Worm (Caenorhabditis elegans) whole organism, young adult: ENCODE results near the gene srz-61.
"Not testable (repeated sequence)": the region's sequence is repeated elsewhere in the genome, so short reads cannot be mapped to it uniquely, and the experiment has no call there.

Experiments
- B0261.1 ChIP-seq: sonication (generic microtip); optimal IDR thresholded peaks from 2 replicates; lab custom pipeline; 2016; ENCODE audit warnings: mild to moderate bottlenecking, missing genetic modification characterization, moderate library complexity, missing compliant biosample characterization
- C06A6.2 ChIP-seq: fragments of 200-800 bp; sonication (Bioruptor generic); conservative IDR thresholded peaks from 2 replicates; pipeline ENCODE4 v1.3.6; 2022; ENCODE audit warnings: missing genetic modification characterization, missing compliant biosample characterization
- C17E4.6 ChIP-seq: fragments of 200-800 bp; sonication (Bioruptor generic); IDR thresholded peaks from 2 replicates; pipeline ENCODE4 v1.3.6; 2022; ENCODE audit warnings: missing genetic modification reagents, missing genetic modification characterization, missing compliant biosample characterization
- D2030.7 ChIP-seq: fragments of 200-800 bp; sonication (Bioruptor generic); IDR thresholded peaks from 2 replicates; pipeline ENCODE4 v1.3.6; 2022; ENCODE audit warnings: missing genetic modification reagents, missing genetic modification characterization, missing compliant biosample characterization
- F37B4.10 ChIP-seq: fragments of 200-800 bp; sonication (Bioruptor generic); IDR thresholded peaks from 2 replicates; pipeline ENCODE4 v1.3.6; 2022; ENCODE audit warnings: missing genetic modification characterization, missing compliant biosample characterization
- F49E8.2 ChIP-seq: sonication (generic microtip); optimal IDR thresholded peaks from 3 replicates; lab custom pipeline; 2017; ENCODE audit warnings: missing genetic modification characterization, mild to moderate bottlenecking, missing compliant biosample characterization, antibody characterized with exemption, moderate library complexity; ENCODE audit not compliant: insufficient read depth
- F55B11.4 ChIP-seq: sonication (generic microtip); optimal IDR thresholded peaks from 2 replicates; lab custom pipeline; 2016; ENCODE audit warnings: missing compliant biosample characterization, missing genetic modification characterization, borderline replicate concordance; ENCODE audit not compliant: insufficient read depth
- F57A8.1 ChIP-seq: fragments of 200-800 bp; sonication (Bioruptor generic); optimal IDR thresholded peaks from 2 replicates; lab custom pipeline; 2018; ENCODE audit warnings: mild to moderate bottlenecking, missing genetic modification characterization, moderate library complexity, missing compliant biosample characterization
- K11D2.4 ChIP-seq: fragments of 200-800 bp; sonication (Bioruptor generic); IDR thresholded peaks from 2 replicates; pipeline ENCODE4 v1.3.6; 2022; ENCODE audit warnings: missing genetic modification reagents, missing genetic modification characterization, missing compliant biosample characterization
- Y56A3A.18 ChIP-seq: fragments of 200-800 bp; sonication (Bioruptor generic); IDR thresholded peaks from 2 replicates; pipeline ENCODE4 v1.3.6; 2022; ENCODE audit warnings: missing genetic modification reagents, missing genetic modification characterization, missing compliant biosample characterization
- ama-1 ChIP-seq, 3 experiments: fragments of 150-350 bp in 1 of 3; sonication (generic microtip) in 2 of 3; optimal IDR thresholded peaks; 2 replicates each; lab custom pipeline; 2014 to 2018; ENCODE audit warnings: missing biosample characterization in 2 of 3, missing genetic modification characterization in 2 of 3, missing genetic modification reagents in 2 of 3
- aptf-3 ChIP-seq: fragments of 200-800 bp; sonication (Bioruptor generic); IDR thresholded peaks from 2 replicates; pipeline ENCODE4 v1.3.6; 2022; ENCODE audit warnings: missing genetic modification characterization, missing compliant biosample characterization
- attf-6 ChIP-seq: fragments of 200-800 bp; sonication (Bioruptor generic); IDR thresholded peaks from 2 replicates; pipeline ENCODE4 v1.3.6; 2022; ENCODE audit warnings: missing genetic modification reagents, missing genetic modification characterization, missing compliant biosample characterization
- ceh-79 ChIP-seq: sonication (generic microtip); optimal IDR thresholded peaks from 2 replicates; lab custom pipeline; 2017; ENCODE audit warnings: mild to moderate bottlenecking, missing genetic modification characterization, missing compliant biosample characterization
- ceh-91 ChIP-seq: fragments of 200-800 bp; sonication (Bioruptor generic); IDR thresholded peaks from 2 replicates; pipeline ENCODE4 v1.3.6; 2022; ENCODE audit warnings: missing genetic modification reagents, missing genetic modification characterization, missing compliant biosample characterization
- efl-1 ChIP-seq: fragments of 150-350 bp; optimal IDR thresholded peaks from 2 replicates; lab custom pipeline; 2014; ENCODE audit warnings: missing biosample characterization, missing genetic modification reagents, missing genetic modification characterization
- egrh-3 ChIP-seq: fragments of 200-800 bp; sonication (Bioruptor generic); IDR thresholded peaks from 2 replicates; pipeline ENCODE4 v1.3.6; 2022; ENCODE audit warnings: missing genetic modification reagents, missing genetic modification characterization, missing compliant biosample characterization
- him-1 ChIP-seq: sonication (generic microtip); optimal IDR thresholded peaks from 2 replicates; lab custom pipeline; 2016; ENCODE audit warnings: missing genotype, missing genetic modification reagents, missing genetic modification characterization, missing compliant biosample characterization
- hmg-1.2 ChIP-seq: fragments of 200-800 bp; sonication (Bioruptor generic); IDR thresholded peaks from 2 replicates; pipeline ENCODE4 v1.3.6; 2022; ENCODE audit warnings: missing genetic modification reagents, missing genetic modification characterization, missing compliant biosample characterization
- lin-26 ChIP-seq: fragments of 200-800 bp; sonication (Bioruptor generic); IDR thresholded peaks from 2 replicates; pipeline ENCODE4 v1.3.6; 2022; ENCODE audit warnings: missing genetic modification reagents, missing genetic modification characterization, missing compliant biosample characterization
- lin-40 ChIP-seq: sonication (generic microtip); optimal IDR thresholded peaks from 2 replicates; lab custom pipeline; 2016; ENCODE audit warnings: missing genetic modification characterization, mild to moderate bottlenecking, missing compliant biosample characterization, missing genotype, missing genetic modification reagents
- lir-1 ChIP-seq: fragments of 200-800 bp; sonication (Bioruptor generic); conservative IDR thresholded peaks from 2 replicates; pipeline ENCODE4 v1.3.6; 2022; ENCODE audit warnings: missing genetic modification reagents, missing genetic modification characterization, missing compliant biosample characterization
- mes-4 ChIP-seq: sonication (generic microtip); optimal IDR thresholded peaks from 2 replicates; lab custom pipeline; 2016; ENCODE audit warnings: missing genotype, missing genetic modification characterization, missing compliant biosample characterization
- nfyb-1 ChIP-seq: fragments of 200-800 bp; sonication (Bioruptor generic); IDR thresholded peaks from 2 replicates; pipeline ENCODE4 v1.3.6; 2022; ENCODE audit warnings: missing genetic modification reagents, missing genetic modification characterization, missing compliant biosample characterization
- nhr-120 ChIP-seq: fragments of 200-800 bp; sonication (Bioruptor generic); IDR thresholded peaks from 2 replicates; pipeline ENCODE4 v1.3.6; 2022; ENCODE audit warnings: missing genetic modification characterization, missing compliant biosample characterization
- rec-8 ChIP-seq, 2 experiments: sonication (generic microtip); optimal IDR thresholded peaks; 2 replicates each; lab custom pipeline; 2016; ENCODE audit warnings: mild to moderate bottlenecking in 2 of 2, missing genetic modification characterization in 2 of 2, missing genetic modification reagents in 2 of 2, missing genotype in 2 of 2, missing biosample characterization in 1 of 2, missing compliant biosample characterization in 1 of 2, moderate library complexity in 1 of 2
- sdz-38 ChIP-seq: sonication (generic microtip); optimal IDR thresholded peaks from 2 replicates; lab custom pipeline; 2016; ENCODE audit warnings: missing genotype, missing genetic modification characterization, missing compliant biosample characterization
- snpc-4 ChIP-seq, 5 experiments: fragments of 150-350 bp in 1 of 5; sonication (generic microtip) in 4 of 5; optimal IDR thresholded peaks; 2 replicates each; lab custom pipeline; 2014 to 2018; ENCODE audit warnings: missing genetic modification characterization in 5 of 5, missing biosample characterization in 3 of 5, antibody characterized with exemption in 2 of 5, mild to moderate bottlenecking in 2 of 5, missing compliant biosample characterization in 2 of 5, missing genotype in 2 of 5, moderate library complexity in 2 of 5, missing genetic modification reagents in 1 of 5
- sptf-2 ChIP-seq: fragments of 200-800 bp; sonication (Bioruptor generic); optimal IDR thresholded peaks from 2 replicates; lab custom pipeline; 2018; ENCODE audit warnings: mild to moderate bottlenecking, missing genetic modification characterization, missing compliant biosample characterization
- unc-130 ChIP-seq: sonication (generic microtip); optimal IDR thresholded peaks from 2 replicates; lab custom pipeline; 2016; ENCODE audit warnings: missing genetic modification reagents, missing genetic modification characterization, missing compliant biosample characterization
- xnd-1 ChIP-seq: sonication (generic microtip); optimal IDR thresholded peaks from 2 replicates; lab custom pipeline; 2016; ENCODE audit warnings: missing genotype, missing genetic modification reagents, missing genetic modification characterization, missing compliant biosample characterization
- ztf-28 ChIP-seq: fragments of 200-800 bp; sonication (Bioruptor generic); IDR thresholded peaks from 2 replicates; pipeline ENCODE4 v1.3.6; 2022; ENCODE audit warnings: missing genetic modification reagents, missing genetic modification characterization, missing compliant biosample characterization

The srz-61 gene

DNA sequence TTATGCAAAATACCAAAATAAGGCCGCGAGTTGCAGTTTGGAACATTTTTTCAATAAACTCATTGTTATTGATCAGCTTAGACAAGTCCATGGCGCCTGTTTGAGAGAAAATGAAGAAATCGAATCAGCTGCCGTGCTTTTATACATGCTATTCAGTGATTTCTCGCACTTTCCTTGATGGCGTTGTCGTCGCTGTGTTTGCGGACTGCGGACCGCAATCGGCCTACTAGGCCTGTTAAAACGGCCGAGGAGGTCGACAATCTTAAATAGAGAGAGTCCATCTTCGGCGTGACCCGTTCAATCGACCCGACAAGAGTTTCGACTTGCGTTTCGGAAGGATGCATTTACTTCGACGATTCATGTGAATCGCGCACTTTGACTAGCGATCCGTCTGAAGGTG lies 30.2 kb upstream of the srz-61 start, which contains the start of gene srz-75:
Gene srz-75 (minus strand): TSS at position 101 of the 400 bp plus-strand sequence.
- TF ChIP-seq F37B4.10 (GFP tag; lab: Robert Waterston, UW) (no peak), him-1 (tag; lab: Kevin White, UChicago) (no peak), ceh-79 (tag; lab: Kevin White, UChicago) (no peak), efl-1 (no peak), F49E8.2 (tag; lab: Kevin White, UChicago) (no peak), lin-40 (tag; lab: Kevin White, UChicago) (no peak)

DNA sequence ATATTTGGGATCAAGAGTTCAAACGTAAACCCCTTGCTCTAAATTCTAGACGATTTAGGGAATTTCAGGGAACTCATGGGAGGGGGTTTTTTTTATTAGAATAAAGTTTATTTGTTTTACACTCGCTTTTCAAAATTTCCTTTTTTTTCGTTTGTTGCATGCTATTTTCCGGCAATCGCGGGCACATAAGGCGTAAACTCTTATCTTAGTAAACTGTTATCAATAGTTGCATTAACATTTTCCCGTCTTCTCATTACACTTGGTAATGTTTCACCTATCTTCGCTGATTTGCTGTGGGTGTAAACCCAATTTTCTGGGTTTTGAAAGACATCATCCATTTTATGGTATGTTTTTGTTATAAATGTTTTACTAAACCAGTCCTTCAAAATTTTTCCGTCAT lies 27.1 kb upstream of the srz-61 start:
- TF ChIP-seq efl-1 (no peak), unc-130 (GFP tag; lab: Kevin White, UChicago) (no peak), C06A6.2 (GFP tag; lab: Robert Waterston, UW) (no peak), Y56A3A.18 (GFP tag; lab: Robert Waterston, UW) (no peak), B0261.1 (tag; lab: Kevin White, UChicago) (no peak), nfyb-1 (GFP tag; lab: Robert Waterston, UW) (no peak), K11D2.4 (GFP tag; lab: Robert Waterston, UW) (no peak)

DNA sequence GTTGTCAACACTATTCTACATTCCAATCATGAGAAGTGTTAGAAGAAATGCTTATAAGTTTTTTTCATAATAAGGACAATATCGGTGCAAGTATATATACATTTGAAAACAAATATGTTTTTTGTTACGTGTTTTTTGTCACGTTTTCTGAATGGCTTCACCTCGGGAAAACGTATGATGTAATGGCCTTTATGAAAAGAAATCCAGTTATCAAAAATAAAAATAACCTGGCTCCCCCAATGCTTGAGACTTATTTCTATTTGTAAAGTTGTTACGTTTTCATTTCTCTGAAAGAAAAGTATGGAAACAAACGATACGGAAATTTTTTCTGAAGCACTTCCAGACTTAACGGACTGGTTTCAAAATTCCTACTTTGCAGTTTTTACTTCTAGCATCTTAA lies 22.1 kb upstream of the srz-61 start, which contains the start of gene srz-72:
Gene srz-72 (plus strand): TSS at position 301 of the 400 bp plus-strand sequence.
- TF ChIP-seq Y56A3A.18 (GFP tag; lab: Robert Waterston, UW) = no peak

- TF ChIP-seq snpc-4 (GFP tag; optimal IDR thresholded peaks at IDR 0.05; lab: Kevin White, UChicago) (no peak), snpc-4 (tag; optimal IDR thresholded peaks at IDR 0.05; lab: Kevin White, UChicago) (peak in 2 of 4 experiments; percentile 73 to 80), attf-6 (GFP tag; lab: Robert Waterston, UW) (peak; percentile 82; the same call in 1 of the 2 replicates), ceh-91 (no peak)
Observed at ce11 chrIV:16306918-16307317, 14.0 kb upstream of the srz-61 start.

ce11 chrIV:16307925-16308324 lies 13.0 kb upstream of the srz-61 start, which contains the start of gene rac-2:
rac-2 (plus strand) TSS chrIV:16308225.
- TF ChIP-seq F57A8.1 (GFP tag; lab: Kevin White, UChicago); ama-1 (optimal IDR thresholded peaks at IDR 0.05; lab: Kevin White, UChicago); ama-1 (GFP tag; optimal IDR thresholded peaks at IDR 0.05; lab: Kevin White, UChicago); nhr-120 (GFP tag; lab: Robert Waterston, UW): not testable (repeated sequence)

- no peak for TF ChIP-seq sdz-38 (tag; lab: Kevin White, UChicago)
- TF ChIP-seq Y56A3A.18 (GFP tag; lab: Robert Waterston, UW) = no peak
- TF ChIP-seq egrh-3 = 0 out of 2 replicates have a peak, but pooled peaks have one; percentile 6
- 0 out of 2 replicates have a peak, but pooled peaks have one; percentile 40 for TF ChIP-seq ztf-28 (GFP tag; lab: Robert Waterston, UW)
- no peak for TF ChIP-seq sptf-2 (GFP tag; lab: Kevin White, UChicago)
- no peak for TF ChIP-seq hmg-1.2 (GFP tag; lab: Robert Waterston, UW)
- no peak for TF ChIP-seq snpc-4 (GFP tag; optimal IDR thresholded peaks at IDR 0.05; lab: Kevin White, UChicago)
- TF ChIP-seq snpc-4 (tag; optimal IDR thresholded peaks at IDR 0.05; lab: Kevin White, UChicago) = peak in 1 of 4 experiments; percentile 80
Observed at ce11 chrIV:16310103-16310502, 10.9 kb upstream of the srz-61 start.

DNA sequence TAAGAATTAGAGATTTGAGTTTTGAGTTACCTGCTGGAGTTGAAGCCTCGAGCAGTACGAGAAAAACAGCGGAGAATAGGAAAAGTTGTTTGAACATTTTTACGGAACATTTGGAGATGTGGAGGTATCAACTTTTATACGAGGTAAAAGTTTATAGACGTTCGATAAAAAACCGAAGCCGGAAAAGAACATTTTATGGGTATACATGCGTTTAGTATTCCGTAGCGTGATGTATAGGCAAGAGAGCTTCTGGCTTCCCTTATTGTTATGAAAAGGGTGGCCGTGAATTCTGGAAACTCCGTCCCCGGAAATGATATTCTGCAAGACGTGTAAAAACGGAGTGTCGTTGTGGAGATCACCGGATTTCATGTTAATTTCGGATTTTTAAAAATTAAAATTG lies 556 bp upstream of the srz-61 start, which contains the start of gene K03D3.5:
Gene K03D3.5 (minus strand): TSS at position 101 of the 400 bp plus-strand sequence.
- TF ChIP-seq F55B11.4 (tag; lab: Kevin White, UChicago) (no peak), rec-8 (tag; optimal IDR thresholded peaks at IDR 0.05; lab: Kevin White, UChicago) (no peak), C17E4.6 (no peak), sdz-38 (tag; lab: Kevin White, UChicago) (no peak), xnd-1 (no peak), aptf-3 (GFP tag; lab: Robert Waterston, UW) (no peak), lir-1 (GFP tag; lab: Robert Waterston, UW) (no peak), lin-26 (no peak), D2030.7 (GFP tag; lab: Robert Waterston, UW) (no peak), mes-4 (tag; lab: Kevin White, UChicago) (no peak)
